Worm (Caenorhabditis elegans): ENCODE results near the gene srbc-12.
"Not testable (repeated sequence)": the region's sequence is repeated elsewhere in the genome, so short reads cannot be mapped to it uniquely, and the experiment has no call there.

Gene srbc-12

ce11 chrV:822922-823321 is 26.7 kb upstream of the srbc-12 start, which contains the start of gene srx-31:
TSS of gene srx-31 (minus strand) at chrV:823022.
- TF ChIP-seq egl-18 (GFP tag; IDR thresholded peaks at IDR 0.05); F10E7.11 (tag; optimal IDR thresholded peaks at IDR 0.05); ceh-58 (GFP tag; IDR thresholded peaks at IDR 0.05): not testable (repeated sequence)

DNA sequence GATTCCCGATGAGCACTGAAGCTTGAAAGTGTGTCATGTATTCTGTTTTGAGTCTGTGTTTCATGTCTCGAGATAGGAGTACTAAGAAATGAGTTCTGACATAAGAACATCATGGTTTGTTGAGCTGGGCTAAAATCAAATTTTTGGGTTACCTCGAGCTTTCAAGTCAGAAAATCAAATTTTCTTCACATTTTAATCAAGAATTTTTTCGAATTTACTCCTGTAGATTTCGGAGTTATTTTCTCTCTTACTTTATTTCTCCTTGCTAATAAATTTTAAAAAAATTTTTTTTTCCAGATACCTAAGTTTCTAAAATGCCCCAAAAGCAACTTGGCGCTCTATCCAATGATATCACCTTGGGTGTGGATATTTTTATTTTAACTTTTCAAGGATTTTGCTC is 23.5 kb upstream of the srbc-12 start, which contains the start of gene F41H8.2:
F41H8.2 (plus strand) TSS at position 301 of the 400 bp plus-strand sequence.
- TF ChIP-seq C17E4.6 (GFP tag; IDR thresholded peaks at IDR 0.05): no peak
- no peak for TF ChIP-seq T26A5.8 (tag; optimal IDR thresholded peaks at IDR 0.05)

ce11 chrV:833368-833767 is 16.2 kb upstream of the srbc-12 start, which contains the start of gene F41H8.1:
TSS of gene F41H8.1 (plus strand) at chrV:833668.
- TF ChIP-seq mes-4 (tag; optimal IDR thresholded peaks at IDR 0.05): no peak
- TF ChIP-seq egl-18 (GFP tag; IDR thresholded peaks at IDR 0.05): no peak
- no peak for TF ChIP-seq snpc-1.1 (tag; optimal IDR thresholded peaks at IDR 0.05; ENCODE audit: insufficient read depth)
- TF ChIP-seq ztf-6 (GFP tag; IDR thresholded peaks at IDR 0.05): no peak
- no peak for TF ChIP-seq cebp-2 (GFP tag; IDR thresholded peaks at IDR 0.05)
- TF ChIP-seq F10E7.11 (tag; optimal IDR thresholded peaks at IDR 0.05): no peak
- no peak for TF ChIP-seq bed-2 (GFP tag; IDR thresholded peaks at IDR 0.05)
- TF ChIP-seq rpc-1 (optimal IDR thresholded peaks at IDR 0.05): no peak
- no peak for TF ChIP-seq rpc-1 (tag; optimal IDR thresholded peaks at IDR 0.05)
- TF ChIP-seq hlh-12 (tag; optimal IDR thresholded peaks at IDR 0.05): no peak
- no peak for TF ChIP-seq somi-1 (GFP tag; optimal IDR thresholded peaks at IDR 0.05)

- not testable (repeated sequence) for TF ChIP-seq nhr-90 (tag; optimal IDR thresholded peaks at IDR 0.05); ets-4 (GFP tag; optimal IDR thresholded peaks at IDR 0.05); Y95B8A.8 (GFP tag; IDR thresholded peaks at IDR 0.05)
These were observed 10.6 kb upstream of the srbc-12 start, which contains the start of the genes K09C6.7 and K09C6.10 for ce11 chrV:838984-839471. TSS of gene K09C6.7 (minus strand) at chrV:839084. TSS of gene K09C6.10 (plus strand) at chrV:839421.

DNA sequence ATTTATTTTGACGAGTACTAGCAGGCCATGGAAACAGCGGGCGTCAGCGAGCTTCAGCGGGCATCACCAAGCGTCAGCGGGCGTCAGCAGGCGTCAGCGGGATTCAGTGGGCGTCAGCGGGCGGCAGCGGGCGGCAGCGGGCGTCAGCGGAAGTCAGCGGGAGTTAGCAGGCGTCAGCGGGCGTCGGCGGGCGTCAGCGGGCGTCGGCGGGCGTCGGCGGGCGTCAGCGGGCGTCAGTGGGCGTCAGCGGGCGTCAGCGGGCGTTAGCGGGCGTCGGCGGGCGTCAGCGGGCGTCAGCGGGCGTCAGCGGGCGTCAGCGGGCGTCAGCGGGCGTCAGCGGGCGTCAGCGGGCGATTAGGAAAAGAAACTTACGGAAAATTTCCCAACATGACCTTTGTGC is 7.0 kb upstream of the srbc-12 start:
- TF ChIP-seq F52B5.7 (tag; optimal IDR thresholded peaks at IDR 0.05): no peak
- no peak for TF ChIP-seq fkh-3 (tag; optimal IDR thresholded peaks at IDR 0.05)
- TF ChIP-seq gei-17 (GFP tag; optimal IDR thresholded peaks at IDR 0.05): no peak
- no peak for TF ChIP-seq nfya-1 (tag; optimal IDR thresholded peaks at IDR 0.05; ENCODE audit: borderline replicate concordance, insufficient read depth)
- no peak for TF ChIP-seq dox-1 (GFP tag; IDR thresholded peaks at IDR 0.05)
- 0 out of 2 replicates have a peak, but pooled peaks have one; percentile 14 for TF ChIP-seq D2030.7 (GFP tag; IDR thresholded peaks at IDR 0.05)
- no peak for TF ChIP-seq nhr-27 (tag; optimal IDR thresholded peaks at IDR 0.05)
- no peak for TF ChIP-seq lin-26 (GFP tag; IDR thresholded peaks at IDR 0.05)
- no peak for TF ChIP-seq snpc-4 (GFP tag; optimal IDR thresholded peaks at IDR 0.05)
- TF ChIP-seq snpc-4 (tag; optimal IDR thresholded peaks at IDR 0.05): no peak
- no peak for TF ChIP-seq F10E7.11 (tag; optimal IDR thresholded peaks at IDR 0.05)
- TF ChIP-seq ets-4 (GFP tag; optimal IDR thresholded peaks at IDR 0.05): no peak
- TF ChIP-seq nhr-120 (GFP tag; IDR thresholded peaks at IDR 0.05): no peak
- no peak for TF ChIP-seq cebp-2 (GFP tag; IDR thresholded peaks at IDR 0.05)
- no peak for TF ChIP-seq pbrm-1 (GFP tag; IDR thresholded peaks at IDR 0.05)
- no peak for TF ChIP-seq repo-1 (tag; optimal IDR thresholded peaks at IDR 0.05)
- TF ChIP-seq let-526 (GFP tag; IDR thresholded peaks at IDR 0.05): no peak
- TF ChIP-seq egrh-3 (GFP tag; IDR thresholded peaks at IDR 0.05): peak; percentile 100
- TF ChIP-seq ztf-28 (GFP tag; IDR thresholded peaks at IDR 0.05): no peak
- peak; percentile 89 for TF ChIP-seq zfh-2 (GFP tag; conservative IDR thresholded peaks at IDR 0.05)
- no peak for TF ChIP-seq ztf-25 (GFP tag; IDR thresholded peaks at IDR 0.05)
- TF ChIP-seq ekl-4 (GFP tag; IDR thresholded peaks at IDR 0.05): no peak
- TF ChIP-seq xnd-1 (tag; optimal IDR thresholded peaks at IDR 0.05): no peak
- peak; percentile 59; the same call in 1 of the 2 replicates for TF ChIP-seq mcd-1 (GFP tag; IDR thresholded peaks at IDR 0.05)
- no peak for TF ChIP-seq F57A8.1 (GFP tag; optimal IDR thresholded peaks at IDR 0.05)

Data from whole organism, young adult.